Fruit fly (Drosophila melanogaster): ENCODE results near the gene CG10514.
A peak's percentile ranks its signal among the peaks of the same experiment; 100 is the strongest.

The CG10514 gene

dm6 chr3R:25279796-25280350 is at the start of gene CG10514:
Gene CG10514 (minus strand): TSS chr3R:25279846.
- TF ChIP-seq Ets65A (GFP tag) (no peak), Max (GFP tag; optimal IDR thresholded peaks at IDR 0.05) (no peak), Asciz (GFP tag; optimal IDR thresholded peaks at IDR 0.05) (peak; percentile 6), Med (GFP tag) (peak; percentile 51), fd64A (GFP tag; optimal IDR thresholded peaks at IDR 0.05) (no peak), CG18599 (GFP tag; optimal IDR thresholded peaks at IDR 0.05) (peak; percentile 25), CG13287 (GFP tag; IDR thresholded peaks at IDR 0.05; ENCODE audit: partially characterized antibody) (no peak), lab (GFP tag; optimal IDR thresholded peaks at IDR 0.05) (peak; percentile 24), MTF-1 (GFP tag; optimal IDR thresholded peaks at IDR 0.05; ENCODE audit: borderline replicate concordance) (peak; percentile 60), unpg (GFP tag; optimal IDR thresholded peaks at IDR 0.05) (no peak), CG18619 (GFP tag; optimal IDR thresholded peaks at IDR 0.05) (no peak), CG10209 (GFP tag; optimal IDR thresholded peaks at IDR 0.05) (no peak), ATbp (GFP tag; optimal IDR thresholded peaks at IDR 0.05) (peak; percentile 6), amos (GFP tag; IDR thresholded peaks at IDR 0.05; ENCODE audit: partially characterized antibody) (no peak)

DNA sequence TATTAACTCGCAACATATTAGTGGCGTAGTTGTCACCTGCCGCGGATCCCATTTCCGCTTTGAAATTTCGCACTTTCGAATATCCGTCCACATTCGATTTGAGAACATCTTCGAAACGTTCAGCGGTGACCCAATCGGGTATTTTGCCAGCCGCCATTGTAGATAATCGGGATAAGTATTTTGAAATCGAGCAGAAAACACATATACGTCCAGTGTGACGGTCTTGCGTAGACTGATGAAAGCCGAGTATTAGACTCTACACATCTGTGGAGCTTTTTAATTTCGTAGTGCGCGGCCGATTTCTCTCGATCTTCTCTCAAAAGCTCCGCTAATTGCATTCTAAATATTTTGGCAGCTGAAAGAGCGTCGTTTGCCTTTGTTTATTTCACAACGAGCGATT is 49.4 kb upstream of the CG10514 start, which contains the start of gene CHKov1:
Gene CHKov1, minus strand, starts transcription at position 238 of the 400 bp plus-strand sequence.
- TF ChIP-seq CG13287 (GFP tag; IDR thresholded peaks at IDR 0.05; ENCODE audit: partially characterized antibody) (peak; percentile 13; the same call in 1 of the 2 replicates), CG9876 (GFP tag; optimal IDR thresholded peaks at IDR 0.05) (peak; percentile 12), CG15514 (GFP tag; optimal IDR thresholded peaks at IDR 0.05) (peak; percentile 24), crol (GFP tag; IDR thresholded peaks at IDR 0.05) (no peak), CG17802 (tag; optimal IDR thresholded peaks at IDR 0.05) (no peak), Bgb (GFP tag; IDR thresholded peaks at IDR 0.05; ENCODE audit: partially characterized antibody) (peak; percentile 30; the same call in 1 of the 2 replicates), vvl (GFP tag; IDR thresholded peaks at IDR 0.05) (0 out of 2 replicates have a peak, but pooled peaks have one; percentile 21), CG2199 (GFP tag; IDR thresholded peaks at IDR 0.05) (0 out of 3 replicates have a peak, but pooled peaks have one; percentile 10), CG10431 (GFP tag; optimal IDR thresholded peaks at IDR 0.05) (no peak), phol (tag; optimal IDR thresholded peaks at IDR 0.05) (no peak), dpn (GFP tag; optimal IDR thresholded peaks at IDR 0.05) (no peak), amos (GFP tag; IDR thresholded peaks at IDR 0.05; ENCODE audit: partially characterized antibody) (peak; percentile 38; the same call in 1 of the 2 replicates), CG6689 (GFP tag; IDR thresholded peaks at IDR 0.05) (no peak), Tbp (GFP tag; optimal IDR thresholded peaks at IDR 0.05) (no peak), bbx (GFP tag; IDR thresholded peaks at IDR 0.05; ENCODE audit: partially characterized antibody) (peak; percentile 39; the same call in 1 of the 2 replicates), exex (tag; optimal IDR thresholded peaks at IDR 0.05) (peak; percentile 41), row (GFP tag; IDR thresholded peaks at IDR 0.05) (0 out of 3 replicates have a peak, but pooled peaks have one; percentile 1), sens (GFP tag) (peak; percentile 47), chinmo (GFP tag; IDR thresholded peaks at IDR 0.05; ENCODE audit: partially characterized antibody) (0 out of 4 replicates have a peak, but pooled peaks have one; percentile 40), Drgx (GFP tag; IDR thresholded peaks at IDR 0.05) (peak; percentile 39; the same call in 1 of the 2 replicates), Fer1 (GFP tag; optimal IDR thresholded peaks at IDR 0.05) (no peak), CG34422 (GFP tag; IDR thresholded peaks at IDR 0.05) (0 out of 3 replicates have a peak, but pooled peaks have one; percentile 41), Med (GFP tag) (peak; percentile 67), CG17612 (GFP tag; IDR thresholded peaks at IDR 0.05) (0 out of 2 replicates have a peak, but pooled peaks have one; percentile 17), Deaf1 (tag; optimal IDR thresholded peaks at IDR 0.05) (peak; percentile 50), CG3163 (GFP tag; optimal IDR thresholded peaks at IDR 0.05) (peak; percentile 44), CG14441 (GFP tag; IDR thresholded peaks at IDR 0.05) (0 out of 2 replicates have a peak, but pooled peaks have one; percentile 10), gro (GFP tag; optimal IDR thresholded peaks at IDR 0.05) (peak; percentile 0), CG12299 (tag; optimal IDR thresholded peaks at IDR 0.05) (no peak), Jarid2 (GFP tag; optimal IDR thresholded peaks at IDR 0.05) (peak; percentile 90), CG10543 (GFP tag; optimal IDR thresholded peaks at IDR 0.05) (peak; percentile 11), HmgZ (tag; optimal IDR thresholded peaks at IDR 0.05) (peak; percentile 26), Trl (optimal IDR thresholded peaks at IDR 0.05) (peak in 1 of 2 experiments; percentile 39), Trl (GFP tag; optimal IDR thresholded peaks at IDR 0.05) (no peak), pan (optimal IDR thresholded peaks at IDR 0.05) (no peak), pan (GFP tag; optimal IDR thresholded peaks at IDR 0.05 in 1 of 2, IDR thresholded peaks at IDR 0.05 in 1 of 2) (peak in 1 of 2 experiments; percentile 11)
